Worm (Caenorhabditis elegans) whole organism, mixed stage, embryonic: Measurements from ENCODE around the gene ZK1193.2.

Experiments used
- blmp-1 ChIP-seq: fragments of 150-350 bp; optimal IDR thresholded peaks from 2 replicates; lab custom pipeline; 2014; ENCODE audit warnings: missing biosample characterization, missing genetic modification characterization
- ceh-43 ChIP-seq: fragments of 200-800 bp; sonication (Bioruptor generic); optimal IDR thresholded peaks from 2 replicates; lab custom pipeline; 2018; ENCODE audit warnings: mild to moderate bottlenecking, missing genetic modification characterization, moderate library complexity, missing compliant biosample characterization
- ces-1 ChIP-seq: fragments of 150-350 bp; optimal IDR thresholded peaks from 2 replicates; lab custom pipeline; 2014; ENCODE audit warnings: missing biosample characterization, missing genetic modification reagents, missing genetic modification characterization
- elt-3 ChIP-seq: fragments of 150-350 bp; optimal IDR thresholded peaks from 2 replicates; lab custom pipeline; 2014; ENCODE audit warnings: missing biosample characterization, missing genetic modification characterization
- lsy-2 ChIP-seq: fragments of 150-350 bp; optimal IDR thresholded peaks from 2 replicates; lab custom pipeline; 2014; ENCODE audit warnings: missing biosample characterization, missing genetic modification characterization
- mab-5 ChIP-seq: fragments of 150-350 bp; optimal IDR thresholded peaks from 2 replicates; lab custom pipeline; 2014; ENCODE audit warnings: missing biosample characterization, missing genetic modification characterization
- mls-2 ChIP-seq: sonication (generic microtip); optimal IDR thresholded peaks from 2 replicates; lab custom pipeline; 2016; ENCODE audit warnings: mild to moderate bottlenecking, missing genetic modification characterization, moderate library complexity, missing compliant biosample characterization
- nhr-12 ChIP-seq: fragments of 150-350 bp; optimal IDR thresholded peaks from 2 replicates; lab custom pipeline; 2014; ENCODE audit warnings: missing biosample characterization, missing genetic modification characterization
- nhr-237 ChIP-seq: fragments of 150-350 bp; optimal IDR thresholded peaks from 2 replicates; lab custom pipeline; 2014; ENCODE audit warnings: missing biosample characterization, missing genetic modification characterization
- nhr-28 ChIP-seq: fragments of 150-350 bp; optimal IDR thresholded peaks from 2 replicates; lab custom pipeline; 2014; ENCODE audit warnings: missing biosample characterization, missing genetic modification characterization
- pha-4 ChIP-seq: fragments of 150-350 bp; optimal IDR thresholded peaks from 2 replicates; lab custom pipeline; 2018; ENCODE audit warnings: missing biosample characterization, missing genetic modification reagents, missing genetic modification characterization
- snpc-4 ChIP-seq: fragments of 150-350 bp; optimal IDR thresholded peaks from 2 replicates; lab custom pipeline; 2014; ENCODE audit warnings: missing biosample characterization, missing genetic modification characterization
- unc-62 ChIP-seq: fragments of 150-350 bp; optimal IDR thresholded peaks from 2 replicates; lab custom pipeline; 2014; ENCODE audit warnings: missing biosample characterization, missing genetic modification reagents, missing genetic modification characterization

- TF ChIP-seq mab-5 (tag; lab: Kevin White, UChicago) (no peak), pha-4 (no peak), nhr-237 (tag; lab: Kevin White, UChicago) (no peak), nhr-12 (tag; lab: Kevin White, UChicago) (no peak), snpc-4 (tag; lab: Kevin White, UChicago) (no peak), mls-2 (tag; lab: Kevin White, UChicago) (no peak), ceh-43 (GFP tag; lab: Kevin White, UChicago) (no peak), unc-62 (no peak), elt-3 (no peak), lsy-2 (tag; lab: Kevin White, UChicago) (no peak), blmp-1 (peak; percentile 87), ces-1 (no peak), nhr-28 (tag; lab: Kevin White, UChicago) (no peak)
These were observed 7.7 kb upstream of the ZK1193.2 start for ce11 chrX:433029-433693.
